Fruit fly (Drosophila melanogaster): ENCODE measurements around the gene Ugt36E1.
A peak's percentile ranks its signal among the peaks of the same experiment; 100 is the strongest.

Gene Ugt36E1

dm6 chr2L:18809486-18809885, 17.1 kb upstream of the Ugt36E1 start (continued):
- TF ChIP-seq Lpt (GFP tag; optimal IDR thresholded peaks at IDR 0.05) (no peak), oc (tag; optimal IDR thresholded peaks at IDR 0.05) (peak; percentile 17), bowl (GFP tag; IDR thresholded peaks at IDR 0.05) (no peak), CoRest (tag; optimal IDR thresholded peaks at IDR 0.05) (no peak), CG4360 (GFP tag; IDR thresholded peaks at IDR 0.05) (no peak), CG11696 (GFP tag; IDR thresholded peaks at IDR 0.05) (no peak)

DNA sequence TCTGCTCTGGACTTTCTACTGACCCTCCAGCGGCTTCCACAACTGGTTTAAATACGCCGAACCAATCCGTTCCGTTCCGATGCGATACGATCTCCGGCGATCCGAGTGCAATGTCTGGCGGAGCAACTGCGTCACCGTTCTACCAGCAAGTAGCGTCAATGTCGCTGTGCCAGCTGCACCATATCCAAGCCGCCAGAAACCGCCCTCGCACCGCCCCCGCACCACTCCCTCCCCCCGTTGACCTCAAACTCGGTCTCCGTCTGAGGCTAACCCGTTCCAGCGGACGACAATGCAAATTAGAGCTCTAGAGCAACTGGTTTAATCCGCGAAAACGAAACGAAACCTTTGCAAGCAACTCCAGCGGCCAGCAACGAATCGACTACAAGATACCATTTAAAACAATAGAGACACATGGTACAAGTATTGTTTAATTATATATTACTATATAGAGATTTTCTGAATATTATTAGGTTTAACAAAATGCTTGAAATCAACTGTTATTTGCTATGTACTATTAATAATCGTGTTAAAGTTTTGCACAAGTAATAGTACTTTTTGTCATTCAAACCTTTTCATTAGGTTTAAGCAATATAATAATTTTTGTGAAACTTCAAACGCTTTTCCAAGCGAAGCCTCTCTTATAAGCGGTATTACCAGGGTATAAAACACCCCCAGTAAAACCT, 15.5 kb upstream of the Ugt36E1 start, which contains the start of the genes CG10570 and CG42502:
Gene CG10570, minus strand, starts transcription at position 293 of the 683 bp plus-strand sequence.
Gene CG42502, minus strand, starts transcription at position 293 of the 683 bp plus-strand sequence.
- TF ChIP-seq gem (tag; optimal IDR thresholded peaks at IDR 0.05): peak; percentile 32
- no peak for TF ChIP-seq dmrt11E (tag; optimal IDR thresholded peaks at IDR 0.05)
- peak; percentile 5 for TF ChIP-seq Med (GFP tag)
- no peak for TF ChIP-seq ase (GFP tag; IDR thresholded peaks at IDR 0.05)
- no peak for TF ChIP-seq CG34422 (GFP tag; IDR thresholded peaks at IDR 0.05)
- TF ChIP-seq CG15479 (GFP tag; optimal IDR thresholded peaks at IDR 0.05): no peak
- no peak for TF ChIP-seq az2 (GFP tag; optimal IDR thresholded peaks at IDR 0.05)
- TF ChIP-seq vvl (GFP tag; IDR thresholded peaks at IDR 0.05): peak; percentile 55
- TF ChIP-seq CG6254 (GFP tag; optimal IDR thresholded peaks at IDR 0.05): no peak
- no peak for TF ChIP-seq phol (tag; optimal IDR thresholded peaks at IDR 0.05)
- TF ChIP-seq CG1024 (GFP tag; IDR thresholded peaks at IDR 0.05): no peak
- TF ChIP-seq TFAM (GFP tag; optimal IDR thresholded peaks at IDR 0.05): no peak
- no peak for TF ChIP-seq MTF-1 (GFP tag; optimal IDR thresholded peaks at IDR 0.05; ENCODE audit: borderline replicate concordance)
- TF ChIP-seq Max (GFP tag; optimal IDR thresholded peaks at IDR 0.05): no peak
- no peak for TF ChIP-seq CG8089 (GFP tag; optimal IDR thresholded peaks at IDR 0.05)
- TF ChIP-seq Chrac-16 (GFP tag; optimal IDR thresholded peaks at IDR 0.05): no peak
- no peak for TF ChIP-seq Nf-YA (GFP tag; IDR thresholded peaks at IDR 0.05)
- TF ChIP-seq row (GFP tag; IDR thresholded peaks at IDR 0.05): peak; percentile 61
- no peak for TF ChIP-seq exex (tag; optimal IDR thresholded peaks at IDR 0.05)
- TF ChIP-seq Dek (tag; optimal IDR thresholded peaks at IDR 0.05): no peak
- TF ChIP-seq sim (GFP tag; IDR thresholded peaks at IDR 0.05): no peak
- no peak for TF ChIP-seq Hr39 (optimal IDR thresholded peaks at IDR 0.05)
- no peak for TF ChIP-seq CG12391 (tag; optimal IDR thresholded peaks at IDR 0.05)
- peak; percentile 21 for TF ChIP-seq grau (tag; optimal IDR thresholded peaks at IDR 0.05)
- no peak for TF ChIP-seq hb (GFP tag; IDR thresholded peaks at IDR 0.05; ENCODE audit: partially characterized antibody)
- peak; percentile 2 for TF ChIP-seq CG8924 (tag; optimal IDR thresholded peaks at IDR 0.05)
- TF ChIP-seq crp (GFP tag; optimal IDR thresholded peaks at IDR 0.05): no peak
- TF ChIP-seq CG6272 (GFP tag; IDR thresholded peaks at IDR 0.05): no peak
- peak; percentile 5 for TF ChIP-seq CG7839 (tag; optimal IDR thresholded peaks at IDR 0.05)
- TF ChIP-seq cad (GFP tag; optimal IDR thresholded peaks at IDR 0.05): no peak
- TF ChIP-seq CG10431 (GFP tag; optimal IDR thresholded peaks at IDR 0.05): no peak
- TF ChIP-seq Camta (GFP tag; optimal IDR thresholded peaks at IDR 0.05): no peak
- TF ChIP-seq Ptx1 (GFP tag; IDR thresholded peaks at IDR 0.05): 0 out of 2 replicates have a peak, but pooled peaks have one; percentile 25
- TF ChIP-seq CG12219 (GFP tag; optimal IDR thresholded peaks at IDR 0.05): no peak
- TF ChIP-seq zen (tag; optimal IDR thresholded peaks at IDR 0.05): no peak
- TF ChIP-seq CG14860 (GFP tag; IDR thresholded peaks at IDR 0.05; ENCODE audit: partially characterized antibody): 0 out of 3 replicates have a peak, but pooled peaks have one; percentile 40
- TF ChIP-seq ap (GFP tag; IDR thresholded peaks at IDR 0.05): no peak
- no peak for TF ChIP-seq CG7987 (GFP tag; optimal IDR thresholded peaks at IDR 0.05)
- peak; percentile 14 for TF ChIP-seq CG11504 (tag; optimal IDR thresholded peaks at IDR 0.05)
- no peak for TF ChIP-seq CG8388 (GFP tag; optimal IDR thresholded peaks at IDR 0.05)
- peak; percentile 29 for TF ChIP-seq CG2678 (tag; optimal IDR thresholded peaks at IDR 0.05)
- no peak for TF ChIP-seq prd (optimal IDR thresholded peaks at IDR 0.05)
- TF ChIP-seq prd (GFP tag; IDR thresholded peaks at IDR 0.05): no peak
